Fruit fly (Drosophila melanogaster) Kc167 (cell line): ENCODE measurements around the gene Unr.

Source experiments
- Myc ChIP-seq: fragments of >200 bp; optimal IDR thresholded peaks from 2 replicates; lab custom pipeline; 2017; ENCODE audit warnings: missing external identifiers
- Sin3A ChIP-seq: fragments of >200 bp; optimal IDR thresholded peaks from 2 replicates; lab custom pipeline; 2018; ENCODE audit warnings: missing external identifiers
- h ChIP-seq: fragments of >200 bp; optimal IDR thresholded peaks from 3 replicates; lab custom pipeline; 2018; ENCODE audit warnings: missing external identifiers
- insv ChIP-seq: fragments of >200 bp; optimal IDR thresholded peaks from 3 replicates; lab custom pipeline; 2018; ENCODE audit warnings: missing external identifiers
- psq ChIP-seq: fragments of >200 bp; optimal IDR thresholded peaks from 2 replicates; lab custom pipeline; 2017; ENCODE audit warnings: missing external identifiers
- ttk ChIP-seq: sonication (Bioruptor generic); optimal IDR thresholded peaks from 2 replicates; lab custom pipeline; 2017; ENCODE audit warnings: missing external identifiers

DNA sequence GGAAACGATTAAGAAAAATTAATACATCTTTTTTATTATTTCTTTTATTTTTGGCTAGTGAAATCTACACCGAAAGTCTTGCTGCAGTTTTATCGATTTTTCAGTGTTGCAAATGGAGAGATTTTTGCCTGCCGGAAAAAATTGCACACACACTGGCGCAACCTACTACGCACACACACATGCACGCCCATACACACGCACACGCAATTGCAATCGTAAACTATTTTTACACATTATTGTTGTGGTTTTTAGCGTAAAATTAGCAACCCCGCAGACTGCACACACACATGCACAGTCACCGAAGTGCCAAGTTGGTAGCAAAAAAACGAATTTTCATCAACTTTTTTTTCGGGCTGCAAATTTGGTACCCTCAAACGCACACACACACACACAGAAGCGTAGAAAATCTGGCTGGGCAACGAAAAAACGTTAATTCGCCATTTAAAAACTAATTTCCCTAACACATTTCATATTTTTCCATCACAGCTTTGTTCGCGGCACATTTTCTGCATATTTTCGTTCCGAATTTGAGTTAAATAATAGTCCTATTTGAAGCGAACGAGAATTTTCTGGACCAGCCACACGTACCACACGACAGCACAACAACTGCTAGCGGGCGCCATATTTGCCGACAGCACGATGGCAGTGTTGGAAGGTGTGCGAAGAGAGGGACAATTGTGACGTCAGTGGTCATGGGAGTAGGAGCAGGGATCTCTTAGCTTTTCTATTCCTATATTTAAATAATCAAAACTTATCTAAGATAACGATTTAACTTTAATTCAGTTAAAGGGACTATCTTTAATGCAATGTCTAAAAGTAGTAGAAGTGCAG lies at the start of gene Unr:
- TF ChIP-seq ttk (lab: Kevin White, UChicago) (no peak), psq (lab: Kevin White, UChicago) (no peak), h (no peak), insv (lab: Kevin White, UChicago) (no peak), Myc (no peak), Sin3A (lab: Kevin White, UChicago) (no peak)
